Worm (Caenorhabditis elegans): Measurements from ENCODE around the gene F27D9.7.

DNA sequence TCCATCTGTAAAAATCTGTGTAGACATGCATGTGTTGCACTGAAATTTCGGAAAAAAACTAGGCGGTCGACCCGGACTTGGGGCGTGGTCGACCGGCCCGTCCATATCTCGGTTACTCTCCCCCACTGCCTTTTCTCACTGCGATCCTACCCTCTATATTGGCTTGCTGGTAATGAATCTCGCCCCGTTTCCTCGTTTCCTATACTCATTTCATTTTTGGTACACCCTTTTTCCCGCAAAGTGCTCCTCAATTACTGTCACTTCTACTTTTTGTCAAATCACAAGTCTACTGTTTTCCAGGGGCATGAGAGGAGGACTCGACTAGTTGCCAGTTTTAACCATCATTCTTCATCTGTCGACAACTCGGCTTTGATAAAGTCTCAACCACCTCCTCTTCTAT, 48.4 kb upstream of the F27D9.7 start, which contains the start of gene K09F5.6:
- no peak for TF ChIP-seq aly-2 (tag; optimal IDR thresholded peaks at IDR 0.05)
- TF ChIP-seq snpc-4 (tag; optimal IDR thresholded peaks at IDR 0.05), result no peak
- no peak for TF ChIP-seq sma-3 (GFP tag; optimal IDR thresholded peaks at IDR 0.05)
- TF ChIP-seq peb-1 (tag; optimal IDR thresholded peaks at IDR 0.05), result no peak
- no peak for TF ChIP-seq blmp-1 (tag; optimal IDR thresholded peaks at IDR 0.05; ENCODE audit: insufficient read depth)
- no peak for TF ChIP-seq lin-13 (GFP tag; optimal IDR thresholded peaks at IDR 0.05)

Measured in whole organism, L2 larva.